Worm (Caenorhabditis elegans) whole organism, late embryonic: Measurements from ENCODE around the gene atg-18.

ENCODE experiments used
- K02D7.2 ChIP-seq: sonication (generic microtip); optimal IDR thresholded peaks from 2 replicates; lab custom pipeline; 2017; ENCODE audit warnings: mild to moderate bottlenecking, missing genetic modification characterization, missing compliant biosample characterization
- Y22D7AL.16 ChIP-seq: sonication (generic microtip); optimal IDR thresholded peaks from 2 replicates; lab custom pipeline; 2016; ENCODE audit warnings: missing genetic modification characterization, missing compliant biosample characterization
- ahr-1 ChIP-seq: sonication (generic microtip); optimal IDR thresholded peaks from 2 replicates; lab custom pipeline; 2016; ENCODE audit warnings: missing genetic modification characterization, missing compliant biosample characterization
- ceh-14 ChIP-seq: sonication (generic microtip); optimal IDR thresholded peaks from 2 replicates; lab custom pipeline; 2016; ENCODE audit warnings: missing genotype, missing genetic modification characterization, missing compliant biosample characterization
- ceh-18 ChIP-seq: sonication (generic microtip); optimal IDR thresholded peaks from 2 replicates; lab custom pipeline; 2016; ENCODE audit warnings: missing genetic modification characterization, missing compliant biosample characterization
- ceh-31 ChIP-seq: sonication (generic microtip); optimal IDR thresholded peaks from 2 replicates; lab custom pipeline; 2016; ENCODE audit warnings: missing genetic modification characterization, missing compliant biosample characterization
- ceh-34 ChIP-seq: sonication (generic microtip); optimal IDR thresholded peaks from 2 replicates; lab custom pipeline; 2016; ENCODE audit warnings: mild to moderate bottlenecking, missing genetic modification characterization, missing compliant biosample characterization
- ceh-6 ChIP-seq: fragments of 200-800 bp; sonication (Bioruptor generic); optimal IDR thresholded peaks from 2 replicates; lab custom pipeline; 2018; ENCODE audit warnings: mild to moderate bottlenecking, missing genetic modification characterization, missing compliant biosample characterization
- dmd-4 ChIP-seq: sonication (generic microtip); optimal IDR thresholded peaks from 2 replicates; lab custom pipeline; 2016; ENCODE audit warnings: borderline replicate concordance, missing genetic modification characterization, missing compliant biosample characterization
- dve-1 ChIP-seq: sonication (generic microtip); optimal IDR thresholded peaks from 2 replicates; lab custom pipeline; 2017; ENCODE audit warnings: antibody characterized with exemption, mild to moderate bottlenecking, missing genetic modification characterization, missing compliant biosample characterization
- elt-2 ChIP-seq: sonication (generic microtip); optimal IDR thresholded peaks from 2 replicates; lab custom pipeline; 2016; ENCODE audit warnings: missing genetic modification reagents, missing genetic modification characterization, missing compliant biosample characterization
- eyg-1 ChIP-seq: sonication (generic microtip); optimal IDR thresholded peaks from 2 replicates; lab custom pipeline; 2016; ENCODE audit warnings: missing genotype, missing genetic modification characterization, missing compliant biosample characterization
- fkh-10 ChIP-seq: fragments of 150-350 bp; optimal IDR thresholded peaks from 2 replicates; lab custom pipeline; 2014; ENCODE audit warnings: missing biosample characterization, missing genetic modification reagents, missing genetic modification characterization
- fkh-6 ChIP-seq: sonication (generic microtip); optimal IDR thresholded peaks from 2 replicates; lab custom pipeline; 2016; ENCODE audit warnings: missing genetic modification characterization, missing compliant biosample characterization
- gmeb-2 ChIP-seq: sonication (generic microtip); optimal IDR thresholded peaks from 2 replicates; lab custom pipeline; 2016; ENCODE audit warnings: missing genetic modification characterization, inconsistent platforms, missing compliant biosample characterization
- hlh-8 ChIP-seq: sonication (generic microtip); optimal IDR thresholded peaks from 2 replicates; lab custom pipeline; 2016; ENCODE audit warnings: missing genotype, missing genetic modification characterization, missing compliant biosample characterization
- lim-6 ChIP-seq: sonication (generic microtip); optimal IDR thresholded peaks from 2 replicates; lab custom pipeline; 2016; ENCODE audit warnings: missing genetic modification characterization, missing compliant biosample characterization
- madf-2 ChIP-seq: sonication (generic microtip); optimal IDR thresholded peaks from 2 replicates; lab custom pipeline; 2017; ENCODE audit warnings: missing genetic modification characterization, missing compliant biosample characterization
- nhr-11 ChIP-seq: fragments of 150-350 bp; optimal IDR thresholded peaks from 2 replicates; lab custom pipeline; 2014; ENCODE audit warnings: missing biosample characterization, missing genetic modification characterization
- nhr-232 ChIP-seq: sonication (generic microtip); optimal IDR thresholded peaks from 2 replicates; lab custom pipeline; 2016; ENCODE audit warnings: missing genetic modification characterization, missing compliant biosample characterization
- npax-4 ChIP-seq: sonication (generic microtip); optimal IDR thresholded peaks from 2 replicates; lab custom pipeline; 2016; ENCODE audit warnings: missing genetic modification characterization, missing compliant biosample characterization
- odd-2 ChIP-seq: sonication (generic microtip); optimal IDR thresholded peaks from 2 replicates; lab custom pipeline; 2017; ENCODE audit warnings: antibody characterized with exemption, mild to moderate bottlenecking, missing genetic modification characterization, missing compliant biosample characterization
- pat-9 ChIP-seq: fragments of 200-800 bp; sonication (Bioruptor generic); optimal IDR thresholded peaks from 2 replicates; lab custom pipeline; 2018; ENCODE audit warnings: mild to moderate bottlenecking, missing genetic modification characterization, moderate library complexity, missing compliant biosample characterization
- rnt-1 ChIP-seq: sonication (generic microtip); optimal IDR thresholded peaks from 2 replicates; lab custom pipeline; 2016; ENCODE audit warnings: missing genetic modification characterization, missing compliant biosample characterization
- sdc-2 ChIP-seq: sonication (generic microtip); optimal IDR thresholded peaks from 2 replicates; lab custom pipeline; 2016; ENCODE audit warnings: missing genotype, missing genetic modification characterization, missing compliant biosample characterization
- sox-4 ChIP-seq: sonication (generic microtip); optimal IDR thresholded peaks from 2 replicates; lab custom pipeline; 2017; ENCODE audit warnings: mild to moderate bottlenecking, missing genetic modification characterization, inconsistent platforms, missing compliant biosample characterization
- syd-9 ChIP-seq: sonication (generic microtip); optimal IDR thresholded peaks from 2 replicates; lab custom pipeline; 2016; ENCODE audit warnings: mild to moderate bottlenecking, missing genetic modification characterization, moderate library complexity, missing compliant biosample characterization
- tbx-2 ChIP-seq: sonication (generic microtip); optimal IDR thresholded peaks from 2 replicates; lab custom pipeline; 2016; ENCODE audit warnings: missing genetic modification characterization, missing compliant biosample characterization
- ttx-3 ChIP-seq: sonication (generic microtip); optimal IDR thresholded peaks from 2 replicates; lab custom pipeline; 2016; ENCODE audit warnings: missing genetic modification reagents, missing genetic modification characterization, missing compliant biosample characterization
- unc-55 ChIP-seq: sonication (generic microtip); optimal IDR thresholded peaks from 2 replicates; lab custom pipeline; 2017; ENCODE audit warnings: missing biosample characterization, missing genetic modification reagents, missing genetic modification characterization
- ztf-16 ChIP-seq: sonication (generic microtip); optimal IDR thresholded peaks from 2 replicates; lab custom pipeline; 2017; ENCODE audit warnings: missing genetic modification characterization, missing compliant biosample characterization

The atg-18 gene

ce11 chrV:8658577-8659362 lies 27.6 kb upstream of the atg-18 start:
- peak; percentile 49 for TF ChIP-seq ceh-18
- TF ChIP-seq pat-9 (tag; lab: Kevin White, UChicago), result no peak
- TF ChIP-seq dmd-4 (tag; lab: Kevin White, UChicago), result no peak
- TF ChIP-seq hlh-8, result peak; percentile 34
- peak; percentile 56 for TF ChIP-seq rnt-1
- TF ChIP-seq unc-55 (GFP tag; lab: Kevin White, UChicago), result peak; percentile 37
- no peak for TF ChIP-seq madf-2
- no peak for TF ChIP-seq Y22D7AL.16 (tag; lab: Kevin White, UChicago)

ce11 chrV:8657911-8658310 lies 26.8 kb upstream of the atg-18 start:
- no peak for TF ChIP-seq elt-2 (tag; lab: Kevin White, UChicago)
- TF ChIP-seq ceh-6 (GFP tag; lab: Kevin White, UChicago), result no peak
- TF ChIP-seq K02D7.2 (tag; lab: Kevin White, UChicago), result no peak
- no peak for TF ChIP-seq syd-9 (tag; lab: Kevin White, UChicago)
- no peak for TF ChIP-seq odd-2 (tag; lab: Kevin White, UChicago)
- TF ChIP-seq ahr-1, result no peak

ce11 chrV:8654460-8655419 lies 23.6 kb upstream of the atg-18 start:
- TF ChIP-seq gmeb-2 (tag; lab: Kevin White, UChicago), result no peak
- TF ChIP-seq lim-6 (tag; lab: Kevin White, UChicago), result no peak
- TF ChIP-seq nhr-232 (tag; lab: Kevin White, UChicago), result no peak
- peak; percentile 16 for TF ChIP-seq unc-55 (GFP tag; lab: Kevin White, UChicago)
- no peak for TF ChIP-seq ttx-3 (tag; lab: Kevin White, UChicago)
- TF ChIP-seq, all 69 proteins: peak for 1

- TF ChIP-seq unc-55 (GFP tag; lab: Kevin White, UChicago) (peak; percentile 14), pat-9 (tag; lab: Kevin White, UChicago) (no peak)
These were observed 22.1 kb upstream of the atg-18 start for ce11 chrV:8653080-8653821.

ce11 chrV:8652177-8652576 lies 21.1 kb upstream of the atg-18 start:
- TF ChIP-seq fkh-10 (GFP tag; lab: Kevin White, UChicago), result no peak

- TF ChIP-seq elt-2 (tag; lab: Kevin White, UChicago) (peak; percentile 98), gmeb-2 (tag; lab: Kevin White, UChicago) (no peak), ceh-34 (no peak), dve-1 (tag; lab: Kevin White, UChicago) (peak; percentile 18)
These were observed 20.0 kb upstream of the atg-18 start for ce11 chrV:8651007-8651711.

- TF ChIP-seq npax-4 (tag; lab: Kevin White, UChicago) (no peak), tbx-2 (tag; lab: Kevin White, UChicago) (no peak), elt-2 (tag; lab: Kevin White, UChicago) (no peak), sox-4 (no peak), ceh-18 (no peak), ceh-31 (no peak), ceh-34 (no peak), fkh-10 (GFP tag; lab: Kevin White, UChicago) (no peak), sdc-2 (no peak), eyg-1 (tag; lab: Kevin White, UChicago) (no peak), nhr-11 (tag; lab: Kevin White, UChicago) (no peak), fkh-6 (tag; lab: Kevin White, UChicago) (no peak), ztf-16 (tag; lab: Kevin White, UChicago) (no peak), ceh-14 (tag; lab: Kevin White, UChicago) (no peak)
These were observed 19.2 kb upstream of the atg-18 start for ce11 chrV:8650365-8650764.
